Fruit fly (Drosophila melanogaster) whole organism, embryonic: ENCODE measurements around the gene CG5515.

ENCODE experiments used
- Abd-B ChIP-seq: fragments of 200-800 bp; sonication (Bioruptor generic); optimal IDR thresholded peaks from 2 replicates; lab custom pipeline; 2018; ENCODE audit warnings: missing biosample characterization, mild to moderate bottlenecking, missing genetic modification characterization, moderate library complexity
- Adf1 ChIP-seq: fragments of 200-800 bp; sonication (Bioruptor generic); IDR thresholded peaks from 2 replicates; pipeline ENCODE4 v1.3.6; 2022; ENCODE audit warnings: missing biosample characterization, missing genetic modification characterization
- Blimp-1 ChIP-seq: fragments of 200-800 bp; sonication (Bioruptor generic); optimal IDR thresholded peaks from 3 replicates; lab custom pipeline; 2018; ENCODE audit warnings: missing biosample characterization, missing genetic modification characterization, mild to moderate bottlenecking, moderate library complexity, missing genetic modification reagents
- CG10147 ChIP-seq: fragments of 200-800 bp; sonication (Bioruptor generic); optimal IDR thresholded peaks from 2 replicates; lab custom pipeline; 2019; ENCODE audit warnings: missing biosample characterization, mild to moderate bottlenecking, missing genetic modification characterization, moderate library complexity
- CG11093 ChIP-seq: fragments of 200-800 bp; sonication (Bioruptor generic); IDR thresholded peaks from 3 replicates; pipeline ENCODE4 v1.3.6; 2022; ENCODE audit warnings: missing biosample characterization, missing genetic modification characterization
- CG12391 ChIP-seq: fragments of 200-800 bp; sonication (Bioruptor generic); optimal IDR thresholded peaks from 3 replicates; lab custom pipeline; 2018; ENCODE audit warnings: missing biosample characterization, mild to moderate bottlenecking, missing genetic modification characterization, moderate library complexity
- CG13123 ChIP-seq: fragments of 200-800 bp; sonication (Bioruptor generic); optimal IDR thresholded peaks from 2 replicates; lab custom pipeline; 2016; ENCODE audit warnings: missing biosample characterization, missing genetic modification characterization
- CG17829 ChIP-seq: fragments of 200-800 bp; optimal IDR thresholded peaks from 2 replicates; lab custom pipeline; 2019; ENCODE audit warnings: missing biosample characterization, mild to moderate bottlenecking, missing genetic modification characterization, moderate library complexity
- CG2120 ChIP-seq: fragments of 200-800 bp; sonication (Bioruptor generic); optimal IDR thresholded peaks from 3 replicates; lab custom pipeline; 2016; ENCODE audit warnings: missing biosample characterization, missing genetic modification characterization
- CG2712 ChIP-seq: fragments of 200-800 bp; optimal IDR thresholded peaks from 3 replicates; lab custom pipeline; 2019; ENCODE audit warnings: missing biosample characterization, mild to moderate bottlenecking, missing genetic modification characterization, moderate library complexity
- CG3065 ChIP-seq: fragments of 200-800 bp; sonication (Bioruptor generic); optimal IDR thresholded peaks from 2 replicates; lab custom pipeline; 2016; ENCODE audit warnings: missing biosample characterization, missing genetic modification characterization
- CG3163 ChIP-seq: fragments of 200-800 bp; sonication (Bioruptor generic); optimal IDR thresholded peaks from 3 replicates; lab custom pipeline; 2016; ENCODE audit warnings: missing biosample characterization, missing genetic modification characterization
- CG32767 ChIP-seq: fragments of 200-800 bp; sonication (Bioruptor generic); IDR thresholded peaks from 2 replicates; pipeline ENCODE4 v1.3.6; 2022; ENCODE audit warnings: missing biosample characterization, missing genetic modification characterization
- CG34376 ChIP-seq: fragments of 200-800 bp; sonication (Bioruptor generic); optimal IDR thresholded peaks from 2 replicates; lab custom pipeline; 2018; ENCODE audit warnings: missing biosample characterization, mild to moderate bottlenecking, missing genetic modification characterization
- CG4328 ChIP-seq: fragments of 200-800 bp; sonication (Bioruptor generic); optimal IDR thresholded peaks from 3 replicates; lab custom pipeline; 2017; ENCODE audit warnings: missing biosample characterization, missing genetic modification reagents, missing genetic modification characterization
- CG4360 ChIP-seq: fragments of 200-800 bp; sonication (Bioruptor generic); IDR thresholded peaks from 2 replicates; pipeline ENCODE4 v1.3.6; 2022; ENCODE audit warnings: missing biosample characterization, missing genetic modification characterization
- CG4404 ChIP-seq: fragments of 200-800 bp; sonication (Bioruptor generic); IDR thresholded peaks from 2 replicates; pipeline ENCODE4 v1.3.6; 2022; ENCODE audit warnings: missing biosample characterization, missing genetic modification characterization
- CG8924 ChIP-seq: fragments of 200-800 bp; optimal IDR thresholded peaks from 3 replicates; lab custom pipeline; 2019; ENCODE audit warnings: missing biosample characterization, mild to moderate bottlenecking, missing genetic modification characterization, moderate library complexity
- CG9215 ChIP-seq: fragments of 200-800 bp; sonication (Bioruptor generic); IDR thresholded peaks from 2 replicates; pipeline ENCODE4 v1.3.6; 2022; ENCODE audit warnings: missing biosample characterization, missing genetic modification characterization
- Chrac-16 ChIP-seq: fragments of 200-800 bp; sonication (Bioruptor generic); optimal IDR thresholded peaks from 3 replicates; lab custom pipeline; 2016; ENCODE audit warnings: missing biosample characterization, missing genetic modification characterization
- CoRest ChIP-seq: fragments of 200-800 bp; sonication (Bioruptor generic); optimal IDR thresholded peaks from 3 replicates; lab custom pipeline; 2018; ENCODE audit warnings: missing biosample characterization, mild to moderate bottlenecking, missing genetic modification characterization, moderate library complexity
- Dll ChIP-seq: fragments of 200-800 bp; sonication (Bioruptor generic); IDR thresholded peaks from 4 replicates; pipeline ENCODE4 v1.3.6; 2022; ENCODE audit warnings: missing biosample characterization, missing genetic modification characterization; ENCODE audit not compliant: partially characterized antibody
- Eip74EF ChIP-seq, 2 experiments: fragments of 200-800 bp in 1 of 2; fragments of >200 bp in 1 of 2; sonication (Bioruptor generic) in 1 of 2; optimal IDR thresholded peaks; 2 replicates each; lab custom pipeline; 2017 to 2019; ENCODE audit warnings: missing biosample characterization in 2 of 2, missing genetic modification characterization in 2 of 2, mild to moderate bottlenecking in 1 of 2, moderate library complexity in 1 of 2
- Fer1 ChIP-seq: fragments of 200-800 bp; sonication (Bioruptor generic); optimal IDR thresholded peaks from 2 replicates; lab custom pipeline; 2017; ENCODE audit warnings: missing biosample characterization, mild to moderate bottlenecking, missing genetic modification characterization
- Gug ChIP-seq: fragments of 200-800 bp; sonication (Bioruptor generic); IDR thresholded peaks from 4 replicates; pipeline ENCODE4 v1.3.6; 2022; ENCODE audit warnings: missing biosample characterization, missing genetic modification characterization
- Hmr ChIP-seq: fragments of 200-800 bp; sonication (Bioruptor generic); optimal IDR thresholded peaks from 3 replicates; lab custom pipeline; 2017; ENCODE audit warnings: mild to moderate bottlenecking, missing biosample characterization, missing genetic modification reagents, missing genetic modification characterization
- Hsf ChIP-seq: fragments of 200-800 bp; sonication (Bioruptor generic); optimal IDR thresholded peaks from 3 replicates; lab custom pipeline; 2016; ENCODE audit warnings: missing biosample characterization, missing genetic modification characterization
- MESR4 ChIP-seq: fragments of 200-800 bp; sonication (Bioruptor generic); optimal IDR thresholded peaks from 2 replicates; lab custom pipeline; 2018; ENCODE audit warnings: missing biosample characterization, mild to moderate bottlenecking, missing genetic modification characterization, moderate library complexity
- Meics ChIP-seq: fragments of 200-800 bp; sonication (Bioruptor generic); optimal IDR thresholded peaks from 2 replicates; lab custom pipeline; 2017; ENCODE audit warnings: missing biosample characterization, mild to moderate bottlenecking, missing genetic modification characterization
- NFAT ChIP-seq: fragments of 200-800 bp; sonication (Bioruptor generic); IDR thresholded peaks from 2 replicates; pipeline ENCODE4 v1.3.6; 2022; ENCODE audit warnings: missing biosample characterization, missing genetic modification characterization
- Nf-YB ChIP-seq: fragments of 200-800 bp; sonication (Bioruptor generic); optimal IDR thresholded peaks from 3 replicates; lab custom pipeline; 2019; ENCODE audit warnings: missing biosample characterization, mild to moderate bottlenecking, missing genetic modification characterization, moderate library complexity
- Pdp1 ChIP-seq, 2 experiments: fragments of 200-800 bp; sonication (Bioruptor generic); optimal IDR thresholded peaks; 3 replicates each; lab custom pipeline; 2016; ENCODE audit warnings: missing biosample characterization in 2 of 2, missing genetic modification characterization in 2 of 2, mild to moderate bottlenecking in 1 of 2, moderate library complexity in 1 of 2
- Rx ChIP-seq: fragments of 200-800 bp; sonication (Bioruptor generic); IDR thresholded peaks from 2 replicates; pipeline ENCODE4 v1.3.6; 2022; ENCODE audit warnings: missing biosample characterization, missing genetic modification characterization
- Sry-β ChIP-seq: fragments of 200-800 bp; sonication (Bioruptor generic); optimal IDR thresholded peaks from 2 replicates; lab custom pipeline; 2018; ENCODE audit warnings: missing biosample characterization, mild to moderate bottlenecking, missing genetic modification characterization, moderate library complexity
- caup ChIP-seq: fragments of 200-800 bp; sonication (Bioruptor generic); optimal IDR thresholded peaks from 3 replicates; lab custom pipeline; 2017; ENCODE audit warnings: missing biosample characterization, mild to moderate bottlenecking, missing genetic modification characterization, moderate library complexity; ENCODE audit not compliant: severe bottlenecking
- chm ChIP-seq: fragments of 200-800 bp; sonication (Bioruptor generic); IDR thresholded peaks from 2 replicates; pipeline ENCODE4 v1.3.6; 2022; ENCODE audit warnings: missing biosample characterization, missing genetic modification characterization
- ci ChIP-seq: fragments of 200-800 bp; sonication (Bioruptor generic); IDR thresholded peaks from 3 replicates; pipeline ENCODE4 v1.3.6; 2022; ENCODE audit warnings: missing biosample characterization, missing genetic modification characterization
- en ChIP-seq: fragments of 200-800 bp; sonication (Bioruptor generic); optimal IDR thresholded peaks from 2 replicates; lab custom pipeline; 2016; ENCODE audit warnings: missing biosample characterization, missing genetic modification characterization
- gsb-n ChIP-seq: fragments of 200-800 bp; sonication (Bioruptor generic); optimal IDR thresholded peaks from 3 replicates; lab custom pipeline; 2018; ENCODE audit warnings: missing biosample characterization, mild to moderate bottlenecking, missing genetic modification characterization
- ind ChIP-seq: fragments of 200-800 bp; sonication (Bioruptor generic); optimal IDR thresholded peaks from 3 replicates; lab custom pipeline; 2016; ENCODE audit warnings: missing biosample characterization, missing genetic modification characterization
- kni ChIP-seq: fragments of 200-800 bp; sonication (Bioruptor generic); optimal IDR thresholded peaks from 3 replicates; lab custom pipeline; 2017; ENCODE audit warnings: mild to moderate bottlenecking, missing biosample characterization, missing genetic modification reagents, missing genetic modification characterization
- oc ChIP-seq: fragments of 200-800 bp; sonication (Bioruptor generic); optimal IDR thresholded peaks from 2 replicates; lab custom pipeline; 2018; ENCODE audit warnings: missing biosample characterization, mild to moderate bottlenecking, missing genetic modification characterization, moderate library complexity
- phol ChIP-seq: fragments of 200-800 bp; sonication (Bioruptor generic); optimal IDR thresholded peaks from 3 replicates; lab custom pipeline; 2018; ENCODE audit warnings: missing biosample characterization, mild to moderate bottlenecking, missing genetic modification characterization, moderate library complexity
- pros ChIP-seq: fragments of 200-800 bp; sonication (Bioruptor generic); optimal IDR thresholded peaks from 3 replicates; lab custom pipeline; 2019; ENCODE audit warnings: missing biosample characterization, mild to moderate bottlenecking, missing genetic modification characterization, moderate library complexity
- slp2 ChIP-seq: fragments of 200-800 bp; sonication (Bioruptor generic); optimal IDR thresholded peaks from 2 replicates; lab custom pipeline; 2016; ENCODE audit warnings: missing biosample characterization, missing genetic modification characterization
- twi ChIP-seq: fragments of 200-800 bp; optimal IDR thresholded peaks from 2 replicates; lab custom pipeline; 2019; ENCODE audit warnings: missing biosample characterization, mild to moderate bottlenecking, missing genetic modification characterization, moderate library complexity
- unc-4 ChIP-seq: fragments of 200-800 bp; sonication (Bioruptor generic); IDR thresholded peaks from 2 replicates; pipeline ENCODE4 v1.3.6; 2022; ENCODE audit warnings: missing biosample characterization, missing genetic modification characterization; ENCODE audit not compliant: partially characterized antibody
- unpg ChIP-seq: fragments of 200-800 bp; sonication (Bioruptor generic); optimal IDR thresholded peaks from 3 replicates; lab custom pipeline; 2018; ENCODE audit warnings: missing biosample characterization, mild to moderate bottlenecking, missing genetic modification characterization, moderate library complexity
- vvl ChIP-seq: fragments of 200-800 bp; sonication (Bioruptor generic); IDR thresholded peaks from 2 replicates; pipeline ENCODE4 v1.3.6; 2022; ENCODE audit warnings: missing biosample characterization, missing genetic modification characterization

Gene CG5515

dm6 chr3R:24218565-24218964 lies 29.9 kb upstream of the CG5515 start, which contains the start of gene CG17786 (continued):
- TF ChIP-seq Hsf (GFP tag; lab: Kevin White, UChicago), result no peak
- no peak for TF ChIP-seq twi (tag; lab: Kevin White, UChicago)
- TF ChIP-seq CG3163 (GFP tag; lab: Kevin White, UChicago), result peak; percentile 48
- no peak for TF ChIP-seq CG3065 (GFP tag; lab: Kevin White, UChicago)
- TF ChIP-seq Rx (GFP tag; lab: Robert Waterston, UW), result no peak
- TF ChIP-seq Fer1 (GFP tag; lab: Kevin White, UChicago), result peak; percentile 28
- TF ChIP-seq ci (GFP tag; lab: Robert Waterston, UW), result peak; percentile 75; the same call in 2 of the 3 replicates
- peak; percentile 54; the same call in 1 of the 2 replicates for TF ChIP-seq Adf1
- TF ChIP-seq CG32767, result no peak
- no peak for TF ChIP-seq CG17829
- peak; percentile 0 for TF ChIP-seq CG12391
- TF ChIP-seq CG8924 (tag; lab: Kevin White, UChicago), result no peak
- no peak for TF ChIP-seq MESR4
- peak; percentile 56 for TF ChIP-seq chm (GFP tag; lab: Robert Waterston, UW)
- peak in 1 of 2 experiments; percentile 27 for TF ChIP-seq Eip74EF (GFP tag; optimal IDR thresholded peaks at IDR 0.05; lab: Kevin White, UChicago)
- no peak for TF ChIP-seq Abd-B
- TF ChIP-seq Meics (GFP tag; lab: Kevin White, UChicago), result no peak
- TF ChIP-seq ind (GFP tag; lab: Kevin White, UChicago), result no peak
- peak; percentile 32 for TF ChIP-seq caup
- no peak for TF ChIP-seq Gug (GFP tag; lab: Robert Waterston, UW)
- peak in 1 of 2 experiments; percentile 54 for TF ChIP-seq Pdp1 (GFP tag; optimal IDR thresholded peaks at IDR 0.05; lab: Kevin White, UChicago)
- peak; percentile 40; the same call in 1 of the 2 replicates for TF ChIP-seq unc-4 (GFP tag; lab: Robert Waterston, UW)
- peak; percentile 8 for TF ChIP-seq Hmr (GFP tag; lab: Kevin White, UChicago)
- TF ChIP-seq, all 482 proteins: peak for 58

- TF ChIP-seq unpg (no peak), oc (tag; lab: Kevin White, UChicago) (no peak), Nf-YB (GFP tag; lab: Kevin White, UChicago) (no peak), gsb-n (no peak), Blimp-1 (peak; percentile 94), CG34376 (no peak), pros (peak; percentile 68), NFAT (GFP tag; lab: Robert Waterston, UW) (no peak), Chrac-16 (GFP tag; lab: Kevin White, UChicago) (no peak)
- TF ChIP-seq, all 482 proteins: peak for 2
Measured at dm6 chr3R:24216017-24216416, 27.3 kb upstream of the CG5515 start.

- peak; percentile 66 for TF ChIP-seq CG4360 (GFP tag; lab: Robert Waterston, UW)
- no peak for TF ChIP-seq Sry-β (GFP tag; lab: Kevin White, UChicago)
- peak; percentile 54 for TF ChIP-seq twi (tag; lab: Kevin White, UChicago)
- no peak for TF ChIP-seq CG11093 (GFP tag; lab: Robert Waterston, UW)
- no peak for TF ChIP-seq slp2 (GFP tag; lab: Kevin White, UChicago)
- TF ChIP-seq Fer1 (GFP tag; lab: Kevin White, UChicago), result no peak
- no peak for TF ChIP-seq CG10147 (GFP tag; lab: Kevin White, UChicago)
- TF ChIP-seq CoRest (tag; lab: Kevin White, UChicago), result no peak
- TF ChIP-seq CG4404 (GFP tag; lab: Robert Waterston, UW), result no peak
- TF ChIP-seq CG34376, result no peak
- TF ChIP-seq vvl, result peak; percentile 19; the same call in 1 of the 2 replicates
- no peak for TF ChIP-seq phol (tag; lab: Kevin White, UChicago)
- 0 out of 4 replicates have a peak, but pooled peaks have one; percentile 8 for TF ChIP-seq Dll (GFP tag; lab: Robert Waterston, UW)
- TF ChIP-seq CG2712 (tag; lab: Kevin White, UChicago), result no peak
- no peak for TF ChIP-seq kni
- no peak for TF ChIP-seq CG9215 (GFP tag; lab: Robert Waterston, UW)
- no peak for TF ChIP-seq CG13123
- TF ChIP-seq CG4328 (GFP tag; lab: Kevin White, UChicago), result no peak
- no peak for TF ChIP-seq en (GFP tag; lab: Kevin White, UChicago)
- no peak for TF ChIP-seq CG2120 (GFP tag; lab: Kevin White, UChicago)
Measured at dm6 chr3R:24213644-24214043, 24.9 kb upstream of the CG5515 start.
